2 worm cellular contexts compared by ENCODE assay signal in genomic region chrX:11266711-11267110, ce11.
TF ChIP-seq lines count a peak whose summit lies in the region.

Gene C03A3.9, plus strand, starts transcription at chrX:11267011.

TF ChIP-seq in whole organism, L1 larva, 84 proteins besides CTCF, POLR2A, EP300 and RAD21:
- TF ChIP-seq blmp-1 (tag; optimal IDR thresholded peaks at IDR 0.05; lab: Kevin White, UChicago) (peak; percentile 14), Y116A8C.19 (tag; optimal IDR thresholded peaks at IDR 0.05; lab: Kevin White, UChicago; ENCODE audit: borderline replicate concordance) (no peak)

TF ChIP-seq in whole organism, L3 larva, 47 proteins besides CTCF, POLR2A, EP300 and RAD21:
- TF ChIP-seq lsy-12 (tag; optimal IDR thresholded peaks at IDR 0.05; lab: Kevin White, UChicago) (no peak), nhr-25 (tag; optimal IDR thresholded peaks at IDR 0.05; lab: Kevin White, UChicago) (peak; percentile 21)
